Worm (Caenorhabditis elegans) whole organism, young adult: ENCODE results near the gene Y116A8C.37.
"Not testable (repeated sequence)": the region's sequence is repeated elsewhere in the genome, so short reads cannot be mapped to it uniquely, and the experiment has no call there.

Experiments used
- B0019.2 ChIP-seq: fragments of 200-800 bp; sonication (Bioruptor generic); conservative IDR thresholded peaks from 2 replicates; pipeline ENCODE4 v1.3.6; 2022; ENCODE audit warnings: missing genetic modification reagents, missing genetic modification characterization, missing compliant biosample characterization
- F52B5.7 ChIP-seq: sonication (generic microtip); optimal IDR thresholded peaks from 2 replicates; lab custom pipeline; 2016; ENCODE audit warnings: mild to moderate bottlenecking, missing genetic modification characterization, missing compliant biosample characterization
- T26A5.8 ChIP-seq: sonication (generic microtip); optimal IDR thresholded peaks from 2 replicates; lab custom pipeline; 2016; ENCODE audit warnings: missing genetic modification characterization, missing compliant biosample characterization
- cebp-1 ChIP-seq, 2 experiments: fragments of 200-800 bp in 1 of 2; sonication (Bioruptor generic) in 1 of 2; sonication (generic microtip) in 1 of 2; IDR thresholded peaks in 1 of 2; optimal IDR thresholded peaks in 1 of 2; 2 replicates each; pipeline versions ENCODE4 v1.3.6 to Lab custom; 2017 to 2022; ENCODE audit warnings: missing compliant biosample characterization in 2 of 2, missing genetic modification characterization in 2 of 2, mild to moderate bottlenecking in 1 of 2, missing genetic modification reagents in 1 of 2, moderate library complexity in 1 of 2
- dpl-1 ChIP-seq: fragments of 150-350 bp; optimal IDR thresholded peaks from 2 replicates; lab custom pipeline; 2014; ENCODE audit warnings: missing biosample characterization, missing genetic modification reagents, missing genetic modification characterization
- efl-1 ChIP-seq: fragments of 150-350 bp; optimal IDR thresholded peaks from 2 replicates; lab custom pipeline; 2014; ENCODE audit warnings: missing biosample characterization, missing genetic modification reagents, missing genetic modification characterization
- ets-4 ChIP-seq: fragments of 200-800 bp; sonication (Bioruptor generic); optimal IDR thresholded peaks from 2 replicates; lab custom pipeline; 2018; ENCODE audit warnings: mild to moderate bottlenecking, missing genetic modification characterization, missing compliant biosample characterization
- nhr-120 ChIP-seq: fragments of 200-800 bp; sonication (Bioruptor generic); IDR thresholded peaks from 2 replicates; pipeline ENCODE4 v1.3.6; 2022; ENCODE audit warnings: missing genetic modification characterization, missing compliant biosample characterization
- rpc-1 ChIP-seq, 2 experiments: fragments of 150-350 bp in 1 of 2; sonication (generic microtip) in 1 of 2; optimal IDR thresholded peaks; 2 replicates each; lab custom pipeline; 2014 to 2018; ENCODE audit warnings: missing biosample characterization in 1 of 2, missing genetic modification characterization in 1 of 2, missing genetic modification reagents in 1 of 2, missing genotype in 1 of 2
- unc-62 ChIP-seq: fragments of 150-350 bp; optimal IDR thresholded peaks from 2 replicates; lab custom pipeline; 2014; ENCODE audit warnings: missing biosample characterization, missing genetic modification reagents, missing genetic modification characterization
- ztf-3 ChIP-seq: fragments of 200-800 bp; sonication (Bioruptor generic); optimal IDR thresholded peaks from 2 replicates; lab custom pipeline; 2018; ENCODE audit warnings: mild to moderate bottlenecking, missing genetic modification characterization, missing compliant biosample characterization

ce11 chrIV:17127224-17127623 lies 3.7 kb downstream of the Y116A8C.37 start:
- not testable (repeated sequence) for TF ChIP-seq rpc-1 (optimal IDR thresholded peaks at IDR 0.05; lab: Kevin White, UChicago); dpl-1 (GFP tag; lab: Kevin White, UChicago); ets-4; cebp-1 (GFP tag; IDR thresholded peaks at IDR 0.05; lab: Robert Waterston, UW); cebp-1 (tag; optimal IDR thresholded peaks at IDR 0.05; lab: Kevin White, UChicago); nhr-120 (GFP tag; lab: Robert Waterston, UW); B0019.2 (GFP tag; lab: Robert Waterston, UW); efl-1 (GFP tag; lab: Kevin White, UChicago); F52B5.7; ztf-3; unc-62 (GFP tag; lab: Kevin White, UChicago); T26A5.8 (tag; lab: Kevin White, UChicago)
- TF ChIP-seq rpc-1 (tag; optimal IDR thresholded peaks at IDR 0.05; lab: Kevin White, UChicago), result peak; percentile 65
